Worm (Caenorhabditis elegans): Measurements from ENCODE around the gene F33G12.6.

F33G12.6 gene

ce11 chrII:5049865-5050342 is at the start of gene F33G12.6:
Gene F33G12.6, plus strand, starts transcription at chrII:5049915.
- TF ChIP-seq nhr-77 (tag; optimal IDR thresholded peaks at IDR 0.05), result no peak
- no peak for TF ChIP-seq ama-1 (optimal IDR thresholded peaks at IDR 0.05)
- peak; percentile 76 for TF ChIP-seq egl-5 (tag; optimal IDR thresholded peaks at IDR 0.05)
- TF ChIP-seq elt-3 (tag; optimal IDR thresholded peaks at IDR 0.05), result no peak

ce11 chrII:5001866-5002265 is 47.8 kb upstream of the F33G12.6 start:
- no peak for TF ChIP-seq zag-1 (tag; optimal IDR thresholded peaks at IDR 0.05)
- TF ChIP-seq ztf-11 (tag; optimal IDR thresholded peaks at IDR 0.05), result no peak
- TF ChIP-seq jun-1 (tag; optimal IDR thresholded peaks at IDR 0.05), result no peak
- no peak for TF ChIP-seq snpc-4 (tag; optimal IDR thresholded peaks at IDR 0.05)

- TF ChIP-seq aly-2 (tag; optimal IDR thresholded peaks at IDR 0.05) (no peak), snpc-4 (tag; optimal IDR thresholded peaks at IDR 0.05) (no peak), hmg-11 (tag; optimal IDR thresholded peaks at IDR 0.05) (no peak), lin-39 (tag; optimal IDR thresholded peaks at IDR 0.05) (no peak), nfya-1 (tag; optimal IDR thresholded peaks at IDR 0.05; ENCODE audit: insufficient read depth) (no peak), zag-1 (tag; optimal IDR thresholded peaks at IDR 0.05) (no peak), daf-12 (tag; optimal IDR thresholded peaks at IDR 0.05) (no peak), ama-1 (optimal IDR thresholded peaks at IDR 0.05) (no peak), fkh-2 (tag; optimal IDR thresholded peaks at IDR 0.05) (no peak), mml-1 (tag; optimal IDR thresholded peaks at IDR 0.05) (no peak), elt-2 (tag; optimal IDR thresholded peaks at IDR 0.05) (no peak), skn-1 (tag; optimal IDR thresholded peaks at IDR 0.05) (no peak), nhr-67 (tag; optimal IDR thresholded peaks at IDR 0.05) (no peak), jun-1 (tag; optimal IDR thresholded peaks at IDR 0.05) (no peak), lsy-12 (tag; optimal IDR thresholded peaks at IDR 0.05) (no peak)
Observed at ce11 chrII:5003660-5004059, 46.1 kb upstream of the F33G12.6 start, which contains the start of gene F59A6.10. Gene F59A6.10, plus strand, starts transcription at chrII:5003960.

- TF ChIP-seq elt-2 (tag; optimal IDR thresholded peaks at IDR 0.05) (no peak), aly-2 (tag; optimal IDR thresholded peaks at IDR 0.05) (no peak), R02D3.7 (tag; optimal IDR thresholded peaks at IDR 0.05) (no peak), ztf-11 (tag; optimal IDR thresholded peaks at IDR 0.05) (no peak), fkh-2 (tag; optimal IDR thresholded peaks at IDR 0.05) (no peak), fkh-10 (GFP tag; optimal IDR thresholded peaks at IDR 0.05) (no peak)
Observed at ce11 chrII:5004781-5005180, 44.9 kb upstream of the F33G12.6 start, which contains the start of gene F59A6.4. Gene F59A6.4, plus strand, starts transcription at chrII:5005081.

ce11 chrII:5008033-5008432 is 41.7 kb upstream of the F33G12.6 start, which contains the start of gene F59A6.3:
Gene F59A6.3, plus strand, starts transcription at chrII:5008333.
- TF ChIP-seq nhr-25 (tag; optimal IDR thresholded peaks at IDR 0.05), result no peak
- no peak for TF ChIP-seq hmg-11 (tag; optimal IDR thresholded peaks at IDR 0.05)
- no peak for TF ChIP-seq elt-2 (tag; optimal IDR thresholded peaks at IDR 0.05)
- no peak for TF ChIP-seq ceh-9 (tag; optimal IDR thresholded peaks at IDR 0.05)
- no peak for TF ChIP-seq sea-2 (GFP tag; optimal IDR thresholded peaks at IDR 0.05)
- TF ChIP-seq nfya-1 (tag; optimal IDR thresholded peaks at IDR 0.05; ENCODE audit: insufficient read depth), result no peak
- TF ChIP-seq ceh-82 (tag; optimal IDR thresholded peaks at IDR 0.05), result no peak
- TF ChIP-seq nhr-11 (tag; optimal IDR thresholded peaks at IDR 0.05), result no peak
- TF ChIP-seq nhr-12 (tag; optimal IDR thresholded peaks at IDR 0.05), result no peak
- no peak for TF ChIP-seq mdl-1 (tag; optimal IDR thresholded peaks at IDR 0.05)

ce11 chrII:5011978-5012377 is 37.7 kb upstream of the F33G12.6 start, which contains the start of gene F59A6.12:
Gene F59A6.12, minus strand, starts transcription at chrII:5012078.
- no peak for TF ChIP-seq ama-1 (optimal IDR thresholded peaks at IDR 0.05)
- no peak for TF ChIP-seq ceh-9 (tag; optimal IDR thresholded peaks at IDR 0.05)
- TF ChIP-seq ceh-16 (tag; optimal IDR thresholded peaks at IDR 0.05), result no peak
- TF ChIP-seq ceh-28 (tag; optimal IDR thresholded peaks at IDR 0.05), result no peak

ce11 chrII:5014399-5014798 is 35.3 kb upstream of the F33G12.6 start, which contains the start of gene F59A6.2:
Gene F59A6.2, plus strand, starts transcription at chrII:5014699.
- TF ChIP-seq pha-4 (tag; optimal IDR thresholded peaks at IDR 0.05), result no peak
- TF ChIP-seq ztf-4 (tag; optimal IDR thresholded peaks at IDR 0.05), result no peak

All from whole organism, L3 larva.